Fruit fly (Drosophila melanogaster): Measurements from ENCODE around the gene Adss.

Gene Adss

dm6 chr3R:20850395-20851039 is 20.1 kb upstream of the Adss start, which contains the start of gene RpS30 (continued):
- TF ChIP-seq bab2 (GFP tag; optimal IDR thresholded peaks at IDR 0.05) (no peak), sim (GFP tag; IDR thresholded peaks at IDR 0.05) (no peak), sob (GFP tag; IDR thresholded peaks at IDR 0.05) (peak; percentile 69), tx (GFP tag; optimal IDR thresholded peaks at IDR 0.05) (no peak), Med (GFP tag) (peak; percentile 93), CG1602 (GFP tag; optimal IDR thresholded peaks at IDR 0.05) (no peak), CG16779 (GFP tag; IDR thresholded peaks at IDR 0.05) (0 out of 2 replicates have a peak, but pooled peaks have one; percentile 10), pita (GFP tag; optimal IDR thresholded peaks at IDR 0.05) (no peak), bigmax (GFP tag; optimal IDR thresholded peaks at IDR 0.05) (peak; percentile 85), CG6683 (GFP tag; optimal IDR thresholded peaks at IDR 0.05) (no peak), chm (GFP tag; IDR thresholded peaks at IDR 0.05) (peak; percentile 47; the same call in 1 of the 2 replicates), Atf6 (GFP tag; IDR thresholded peaks at IDR 0.05) (no peak), ro (GFP tag; IDR thresholded peaks at IDR 0.05) (no peak), dm (GFP tag; optimal IDR thresholded peaks at IDR 0.05) (peak; percentile 91), CG3838 (GFP tag; optimal IDR thresholded peaks at IDR 0.05) (no peak), CG2129 (GFP tag; IDR thresholded peaks at IDR 0.05; ENCODE audit: partially characterized antibody) (peak; percentile 92), Doc3 (GFP tag; IDR thresholded peaks at IDR 0.05; ENCODE audit: partially characterized antibody) (peak; percentile 93), CG32767 (GFP tag; IDR thresholded peaks at IDR 0.05) (0 out of 2 replicates have a peak, but pooled peaks have one; percentile 11), CG6765 (GFP tag; optimal IDR thresholded peaks at IDR 0.05) (peak; percentile 8), CG33213 (GFP tag; optimal IDR thresholded peaks at IDR 0.05) (peak; percentile 75), D (optimal IDR thresholded peaks at IDR 0.05) (no peak), D (GFP tag; optimal IDR thresholded peaks at IDR 0.05) (no peak), CG6854 (GFP tag; optimal IDR thresholded peaks at IDR 0.05) (no peak), kah (GFP tag; optimal IDR thresholded peaks at IDR 0.05) (no peak), CG8765 (GFP tag; IDR thresholded peaks at IDR 0.05) (no peak), Max (GFP tag; optimal IDR thresholded peaks at IDR 0.05) (peak; percentile 49), CG2875 (GFP tag; optimal IDR thresholded peaks at IDR 0.05) (peak; percentile 19), CG10267 (tag; optimal IDR thresholded peaks at IDR 0.05) (peak; percentile 74), hkb (optimal IDR thresholded peaks at IDR 0.05) (no peak), hkb (GFP tag; IDR thresholded peaks at IDR 0.05) (0 out of 2 replicates have a peak, but pooled peaks have one; percentile 19), bsh (GFP tag; optimal IDR thresholded peaks at IDR 0.05) (peak in 1 of 2 experiments; percentile 36), vfl (GFP tag; optimal IDR thresholded peaks at IDR 0.05) (peak; percentile 69), bcd (GFP tag; optimal IDR thresholded peaks at IDR 0.05) (peak; percentile 42), CG12104 (GFP tag; optimal IDR thresholded peaks at IDR 0.05) (peak; percentile 15), Hmx (GFP tag; optimal IDR thresholded peaks at IDR 0.05) (no peak), CG10959 (GFP tag; IDR thresholded peaks at IDR 0.05) (no peak), aop (GFP tag; IDR thresholded peaks at IDR 0.05) (no peak), Scr (GFP tag; IDR thresholded peaks at IDR 0.05; ENCODE audit: partially characterized antibody) (peak; percentile 95), CG4360 (GFP tag; IDR thresholded peaks at IDR 0.05) (no peak), B-H2 (GFP tag; optimal IDR thresholded peaks at IDR 0.05) (peak; percentile 65), sima (GFP tag; optimal IDR thresholded peaks at IDR 0.05) (no peak), lilli (GFP tag; optimal IDR thresholded peaks at IDR 0.05) (peak; percentile 56), CG12769 (tag; optimal IDR thresholded peaks at IDR 0.05) (peak; percentile 69), Lpt (GFP tag; optimal IDR thresholded peaks at IDR 0.05) (no peak), CG3847 (GFP tag; IDR thresholded peaks at IDR 0.05) (peak; percentile 71), H2.0 (GFP tag; IDR thresholded peaks at IDR 0.05) (no peak), CG6272 (GFP tag; IDR thresholded peaks at IDR 0.05) (no peak), CG5953 (GFP tag; IDR thresholded peaks at IDR 0.05) (no peak), CG7372 (GFP tag; IDR thresholded peaks at IDR 0.05) (no peak), sug (tag; optimal IDR thresholded peaks at IDR 0.05) (peak; percentile 60), Sry-β (GFP tag; optimal IDR thresholded peaks at IDR 0.05) (no peak)
